Worm (Caenorhabditis elegans) whole organism, L4/young adult: Measurements from ENCODE around the gene F31E3.6.
A peak's percentile ranks its signal among the peaks of the same experiment; 100 is the strongest.

Source experiments
- W03F9.2 ChIP-seq: fragments of 150-350 bp; optimal IDR thresholded peaks from 2 replicates; lab custom pipeline; 2014; ENCODE audit warnings: missing biosample characterization, missing genetic modification characterization
- him-1 ChIP-seq: sonication (generic microtip); optimal IDR thresholded peaks from 2 replicates; lab custom pipeline; 2016; ENCODE audit warnings: missing genotype, missing genetic modification reagents, missing genetic modification characterization, missing compliant biosample characterization

DNA sequence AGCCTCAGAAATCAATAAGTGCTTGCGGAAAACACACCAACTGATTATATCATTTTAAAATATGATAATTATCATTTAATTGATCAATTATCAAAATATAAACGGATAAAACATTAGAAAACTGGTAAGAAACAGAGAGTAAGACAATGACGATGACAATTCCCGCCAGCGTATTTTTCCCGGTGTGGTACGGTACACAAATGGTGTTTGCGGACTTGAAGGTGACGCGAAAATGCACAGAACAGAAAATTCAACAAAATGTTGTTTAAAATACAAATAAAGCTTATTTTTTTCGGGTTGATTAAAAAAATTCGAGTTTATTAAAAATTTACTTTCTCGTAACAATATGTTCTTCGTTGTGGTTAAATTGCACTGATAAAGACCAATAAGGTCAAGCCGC is 20.7 kb upstream of the F31E3.6 start:
- TF ChIP-seq W03F9.2 (tag; lab: Kevin White, UChicago) (peak; percentile 42), him-1 (tag; lab: Kevin White, UChicago) (no peak)
